Fruit fly (Drosophila melanogaster): ENCODE data around the gene CG12054.
A peak's percentile ranks its signal among the peaks of the same experiment; 100 is the strongest.

The CG12054 gene

DNA sequence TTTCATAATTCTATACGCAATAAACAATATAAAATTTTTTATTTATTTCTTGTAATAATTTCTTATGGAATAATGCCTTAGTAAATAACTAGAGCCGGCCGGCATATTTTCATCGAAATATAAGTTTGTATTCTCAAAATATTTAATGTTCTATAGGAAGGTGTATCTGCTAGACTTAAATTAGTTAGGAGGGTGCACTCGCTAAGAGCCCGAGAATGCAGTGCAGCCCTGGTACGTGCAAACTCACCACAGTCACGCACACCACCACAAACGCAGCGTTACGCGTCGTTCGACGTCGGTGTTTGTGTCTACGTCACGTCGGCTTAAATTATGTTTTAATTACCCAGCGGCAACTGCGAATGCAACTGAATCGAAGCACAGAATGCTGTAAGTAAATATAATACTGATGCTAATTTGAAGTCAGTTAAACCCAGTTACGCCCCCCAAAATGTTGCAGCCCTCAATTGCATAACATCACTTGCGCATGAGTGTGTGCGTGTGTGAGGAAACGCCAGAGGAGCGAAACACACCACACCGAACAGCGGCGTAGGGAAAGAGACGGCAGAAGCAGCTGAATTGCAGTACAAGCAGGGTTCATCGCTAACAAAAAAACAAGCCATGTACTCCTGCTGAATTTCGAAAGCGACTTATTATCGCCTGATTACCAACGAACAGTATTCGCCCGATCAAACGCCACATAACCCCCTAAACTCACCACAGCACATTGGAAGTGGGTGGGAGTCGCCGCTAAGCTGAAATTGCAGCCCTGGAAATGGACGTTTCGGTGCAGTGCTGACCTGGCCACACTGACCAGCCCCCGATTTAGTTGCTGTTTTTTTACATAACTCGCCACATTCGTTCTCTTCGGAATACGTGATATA, at the start of gene CG12054:
CG12054 (plus strand) TSS at position 247 of the 881 bp plus-strand sequence.
- TF ChIP-seq fd96Ca (GFP tag; IDR thresholded peaks at IDR 0.05): no peak
- no peak for TF ChIP-seq CG13204 (GFP tag; optimal IDR thresholded peaks at IDR 0.05)
- no peak for TF ChIP-seq Snoo (tag; optimal IDR thresholded peaks at IDR 0.05)
- no peak for TF ChIP-seq Pif1B (GFP tag; optimal IDR thresholded peaks at IDR 0.05)
- TF ChIP-seq CG12605 (GFP tag; IDR thresholded peaks at IDR 0.05): no peak
- TF ChIP-seq CG17806 (tag; optimal IDR thresholded peaks at IDR 0.05): no peak

DNA sequence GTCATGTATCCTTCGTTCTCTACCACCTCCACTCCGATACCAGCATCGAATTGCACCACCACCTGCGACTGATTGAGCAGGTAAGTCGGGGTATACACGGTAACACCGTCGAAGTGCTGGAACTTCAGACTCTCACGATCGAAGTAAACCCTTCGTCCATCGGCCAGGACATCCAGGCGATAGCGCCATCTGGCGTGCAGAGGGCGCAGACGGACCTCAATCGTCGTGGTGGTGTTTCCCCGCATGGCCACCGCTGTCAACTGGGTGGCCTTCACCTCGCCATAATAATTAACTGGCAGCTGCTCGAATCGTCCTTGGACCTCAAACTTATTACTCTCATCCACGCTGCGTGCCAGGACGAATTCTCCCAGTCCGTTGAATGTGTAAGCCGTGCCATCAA, 38.7 kb upstream of the CG12054 start:
- TF ChIP-seq CG4496 (GFP tag; IDR thresholded peaks at IDR 0.05) (no peak), D1 (tag; optimal IDR thresholded peaks at IDR 0.05) (no peak), CG8159 (tag; optimal IDR thresholded peaks at IDR 0.05) (no peak), CG8301 (tag; optimal IDR thresholded peaks at IDR 0.05) (no peak), Snoo (tag; optimal IDR thresholded peaks at IDR 0.05) (no peak), CG10348 (GFP tag; IDR thresholded peaks at IDR 0.05) (no peak), CG13204 (GFP tag; optimal IDR thresholded peaks at IDR 0.05) (no peak), CG14655 (GFP tag; optimal IDR thresholded peaks at IDR 0.05) (no peak), rn (GFP tag; IDR thresholded peaks at IDR 0.05) (no peak), CG12605 (GFP tag; IDR thresholded peaks at IDR 0.05) (no peak), Pif1B (GFP tag; optimal IDR thresholded peaks at IDR 0.05) (no peak), CG17806 (tag; optimal IDR thresholded peaks at IDR 0.05) (no peak), Pif1A (GFP tag; optimal IDR thresholded peaks at IDR 0.05) (no peak), CG32121 (GFP tag; IDR thresholded peaks at IDR 0.05) (no peak), CG15710 (tag; optimal IDR thresholded peaks at IDR 0.05) (no peak), gl (tag; optimal IDR thresholded peaks at IDR 0.05) (no peak), CG34367 (tag; optimal IDR thresholded peaks at IDR 0.05) (no peak), Ets98B (GFP tag; IDR thresholded peaks at IDR 0.05) (no peak)

DNA sequence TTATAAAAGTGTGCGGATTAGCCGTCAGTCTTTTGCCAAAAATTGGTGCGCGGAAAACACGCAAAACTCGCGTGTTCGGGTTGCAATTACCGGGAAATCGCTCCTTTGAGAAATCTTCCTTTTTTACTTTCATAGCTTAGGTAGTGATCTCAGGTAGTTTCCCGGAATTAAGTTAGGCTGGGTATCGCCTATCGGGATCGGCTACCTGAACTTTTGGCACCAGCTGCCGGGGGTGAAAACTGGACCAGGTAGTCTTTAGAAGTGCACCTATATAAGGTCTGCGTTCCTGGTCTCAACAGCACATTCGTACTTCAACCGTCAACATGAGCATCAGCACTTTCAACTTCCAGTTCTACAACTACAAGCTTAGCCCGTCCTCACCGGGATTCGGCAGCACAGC, 27.4 kb upstream of the CG12054 start, which contains the start of gene bnk:
bnk (plus strand) TSS at position 301 of the 400 bp plus-strand sequence.
- no peak for TF ChIP-seq CG8301 (tag; optimal IDR thresholded peaks at IDR 0.05)
- TF ChIP-seq Snoo (tag; optimal IDR thresholded peaks at IDR 0.05): no peak
- TF ChIP-seq CG10348 (GFP tag; IDR thresholded peaks at IDR 0.05): no peak
- no peak for TF ChIP-seq CG13204 (GFP tag; optimal IDR thresholded peaks at IDR 0.05)
- TF ChIP-seq CG15710 (tag; optimal IDR thresholded peaks at IDR 0.05): no peak
- TF ChIP-seq Pif1B (GFP tag; optimal IDR thresholded peaks at IDR 0.05): no peak
- no peak for TF ChIP-seq CG32121 (GFP tag; IDR thresholded peaks at IDR 0.05)
- no peak for TF ChIP-seq CG17806 (tag; optimal IDR thresholded peaks at IDR 0.05)
- TF ChIP-seq Pif1A (GFP tag; optimal IDR thresholded peaks at IDR 0.05): no peak
- TF ChIP-seq rn (GFP tag; IDR thresholded peaks at IDR 0.05): no peak
- no peak for TF ChIP-seq D1 (tag; optimal IDR thresholded peaks at IDR 0.05)
- TF ChIP-seq Ets98B (GFP tag; IDR thresholded peaks at IDR 0.05): no peak
- TF ChIP-seq fd96Ca (GFP tag; IDR thresholded peaks at IDR 0.05): no peak
- no peak for TF ChIP-seq gl (tag; optimal IDR thresholded peaks at IDR 0.05)
- TF ChIP-seq CG9948 (tag; optimal IDR thresholded peaks at IDR 0.05): no peak
- TF ChIP-seq CG8159 (tag; optimal IDR thresholded peaks at IDR 0.05): no peak

DNA sequence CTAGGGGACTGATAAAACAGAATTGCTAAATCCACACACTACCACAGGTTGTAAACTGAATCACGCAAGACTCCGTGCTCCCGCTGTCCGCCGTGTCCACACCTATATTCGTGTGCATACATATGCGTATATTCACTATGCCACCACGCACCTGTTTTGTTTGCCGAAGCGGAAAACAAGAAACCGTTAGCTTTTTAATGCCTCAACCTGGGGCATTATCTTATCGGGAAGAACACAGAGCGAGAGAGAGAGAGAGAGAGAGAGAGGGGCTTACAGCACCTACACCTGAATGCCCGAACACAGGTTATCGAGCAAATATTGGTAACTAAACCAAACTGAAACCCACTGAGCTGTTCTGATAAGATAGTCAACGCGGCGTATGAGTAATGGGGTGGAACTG, 25.9 kb upstream of the CG12054 start:
- TF ChIP-seq Ets98B (GFP tag; IDR thresholded peaks at IDR 0.05) (no peak), CG10348 (GFP tag; IDR thresholded peaks at IDR 0.05) (no peak)

DNA sequence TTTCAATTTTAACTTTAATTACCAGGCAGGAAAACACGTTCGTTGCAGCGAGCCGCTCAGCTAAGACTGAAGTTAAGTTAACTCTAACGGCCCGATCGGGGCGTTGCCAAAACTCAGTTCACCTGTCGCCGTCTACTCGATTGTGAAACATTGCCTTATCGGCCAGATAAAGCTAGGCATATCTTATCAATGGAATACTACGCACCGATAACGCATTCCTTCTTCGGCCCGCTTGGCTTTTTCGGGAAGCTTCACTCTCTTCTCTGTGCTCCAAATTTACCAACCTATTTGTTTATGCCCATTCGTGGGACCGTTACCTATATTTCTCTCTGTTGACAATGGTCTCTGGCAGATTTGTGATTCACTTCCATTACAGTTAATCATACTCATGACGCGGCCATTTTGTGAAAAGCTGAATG, 24.8 kb upstream of the CG12054 start, which contains the start of gene mesh:
mesh (minus strand) TSS at position 68 of the 419 bp plus-strand sequence.
- TF ChIP-seq Snoo (tag; optimal IDR thresholded peaks at IDR 0.05) (no peak), CG12605 (GFP tag; IDR thresholded peaks at IDR 0.05) (no peak), CG14655 (GFP tag; optimal IDR thresholded peaks at IDR 0.05) (no peak), gl (tag; optimal IDR thresholded peaks at IDR 0.05) (no peak), CG13204 (GFP tag; optimal IDR thresholded peaks at IDR 0.05) (no peak), D1 (tag; optimal IDR thresholded peaks at IDR 0.05) (no peak), fd96Ca (GFP tag; IDR thresholded peaks at IDR 0.05) (no peak), CG15710 (tag; optimal IDR thresholded peaks at IDR 0.05) (no peak), EcR (GFP tag; optimal IDR thresholded peaks at IDR 0.05) (no peak), CG4496 (GFP tag; IDR thresholded peaks at IDR 0.05) (no peak), CG10348 (GFP tag; IDR thresholded peaks at IDR 0.05) (no peak), CG17806 (tag; optimal IDR thresholded peaks at IDR 0.05) (no peak), CG8301 (tag; optimal IDR thresholded peaks at IDR 0.05) (no peak), CG34367 (tag; optimal IDR thresholded peaks at IDR 0.05) (no peak), Pif1A (GFP tag; optimal IDR thresholded peaks at IDR 0.05) (no peak), CG9948 (tag; optimal IDR thresholded peaks at IDR 0.05) (no peak)

DNA sequence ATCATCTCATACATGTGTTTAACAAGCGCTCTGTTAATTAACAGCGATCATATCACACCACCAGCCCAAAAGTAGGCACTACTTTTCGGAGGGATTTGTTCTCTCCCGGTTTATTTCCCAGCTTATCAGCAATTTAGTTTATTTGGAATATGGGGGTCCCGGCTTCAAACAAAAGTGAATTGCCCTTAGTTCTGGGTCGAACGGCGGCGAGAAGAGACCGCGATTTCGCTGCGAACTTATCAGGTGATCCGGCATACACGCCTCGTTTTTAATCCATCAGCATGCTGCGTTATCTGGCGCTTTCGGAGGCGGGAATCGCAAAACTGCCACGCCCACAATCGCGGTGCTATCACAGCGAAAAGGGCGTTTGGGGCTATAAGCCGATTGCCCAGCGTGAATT, 23.8 kb upstream of the CG12054 start, which contains the start of gene CG1544:
CG1544 (plus strand) TSS at position 186 of the 400 bp plus-strand sequence.
- TF ChIP-seq CG17806 (tag; optimal IDR thresholded peaks at IDR 0.05) (no peak), EcR (GFP tag; optimal IDR thresholded peaks at IDR 0.05) (peak; percentile 40), fd96Ca (GFP tag; IDR thresholded peaks at IDR 0.05) (0 out of 3 replicates have a peak, but pooled peaks have one; percentile 20)
